Fruit fly (Drosophila melanogaster) whole organism, embryonic: ENCODE data around the gene ph-d.
A peak's percentile ranks its signal among the peaks of the same experiment; 100 is the strongest.

ENCODE experiments used
- Abd-B ChIP-seq: fragments of 200-800 bp; sonication (Bioruptor generic); optimal IDR thresholded peaks from 2 replicates; lab custom pipeline; 2018; ENCODE audit warnings: missing biosample characterization, mild to moderate bottlenecking, missing genetic modification characterization, moderate library complexity
- CG10209 ChIP-seq: fragments of 200-800 bp; sonication (Bioruptor generic); optimal IDR thresholded peaks from 3 replicates; lab custom pipeline; 2017; ENCODE audit warnings: missing biosample characterization, mild to moderate bottlenecking, missing genetic modification characterization, missing genetic modification reagents
- CG10267 ChIP-seq: fragments of 200-800 bp; sonication (Bioruptor generic); optimal IDR thresholded peaks from 2 replicates; lab custom pipeline; 2018; ENCODE audit warnings: missing biosample characterization, mild to moderate bottlenecking, missing genetic modification characterization, moderate library complexity
- CG11723 ChIP-seq: fragments of 200-800 bp; sonication (Bioruptor generic); optimal IDR thresholded peaks from 2 replicates; lab custom pipeline; 2017; ENCODE audit warnings: missing biosample characterization, mild to moderate bottlenecking, missing genetic modification characterization
- CG12071 ChIP-seq: fragments of 200-800 bp; sonication (Bioruptor generic); optimal IDR thresholded peaks from 3 replicates; lab custom pipeline; 2018; ENCODE audit warnings: missing biosample characterization, mild to moderate bottlenecking, missing genetic modification characterization
- CG12236 ChIP-seq: fragments of 200-800 bp; sonication (Bioruptor generic); optimal IDR thresholded peaks from 2 replicates; lab custom pipeline; 2016; ENCODE audit warnings: missing biosample characterization, missing genetic modification characterization
- CG16863 ChIP-seq: fragments of 200-800 bp; sonication (Bioruptor generic); optimal IDR thresholded peaks from 3 replicates; lab custom pipeline; 2016; ENCODE audit warnings: missing biosample characterization, missing genetic modification characterization
- CG17361 ChIP-seq: fragments of 200-800 bp; sonication (Bioruptor generic); IDR thresholded peaks from 3 replicates; pipeline ENCODE4 v1.3.6; 2022; ENCODE audit warnings: missing biosample characterization, missing genetic modification characterization
- CG17385 ChIP-seq: fragments of 200-800 bp; sonication (Bioruptor generic); optimal IDR thresholded peaks from 3 replicates; lab custom pipeline; 2018; ENCODE audit warnings: missing biosample characterization, mild to moderate bottlenecking, missing genetic modification characterization
- CG17568 ChIP-seq: fragments of 200-800 bp; sonication (Bioruptor generic); optimal IDR thresholded peaks from 2 replicates; lab custom pipeline; 2018; ENCODE audit warnings: missing biosample characterization, mild to moderate bottlenecking, missing genetic modification characterization, moderate library complexity
- CG33213 ChIP-seq: fragments of 200-800 bp; sonication (Bioruptor generic); optimal IDR thresholded peaks from 3 replicates; lab custom pipeline; 2016; ENCODE audit warnings: missing biosample characterization, missing genetic modification characterization
- CG3726 ChIP-seq: fragments of 200-800 bp; sonication (Bioruptor generic); IDR thresholded peaks from 3 replicates; pipeline ENCODE4, ENCODE4 v1.3.6; 2022; ENCODE audit warnings: missing biosample characterization, missing genetic modification characterization
- CG3995 ChIP-seq: fragments of 200-800 bp; sonication (Bioruptor generic); optimal IDR thresholded peaks from 3 replicates; lab custom pipeline; 2016; ENCODE audit warnings: missing biosample characterization, missing genetic modification characterization
- CG4328 ChIP-seq: fragments of 200-800 bp; sonication (Bioruptor generic); optimal IDR thresholded peaks from 3 replicates; lab custom pipeline; 2017; ENCODE audit warnings: missing biosample characterization, missing genetic modification reagents, missing genetic modification characterization
- CG4854 ChIP-seq: fragments of 200-800 bp; sonication (Bioruptor generic); optimal IDR thresholded peaks from 2 replicates; lab custom pipeline; 2016; ENCODE audit warnings: missing biosample characterization, missing genetic modification characterization, inconsistent platforms
- CG5953 ChIP-seq: fragments of 200-800 bp; sonication (Bioruptor generic); IDR thresholded peaks from 2 replicates; pipeline ENCODE4 v1.3.6; 2022; ENCODE audit warnings: missing biosample characterization, missing genetic modification characterization
- CG6654 ChIP-seq: fragments of 200-800 bp; sonication (Bioruptor generic); optimal IDR thresholded peaks from 2 replicates; lab custom pipeline; 2017; ENCODE audit warnings: missing biosample characterization, mild to moderate bottlenecking, missing genetic modification characterization
- CG8281 ChIP-seq: fragments of 200-800 bp; sonication (Bioruptor generic); optimal IDR thresholded peaks from 2 replicates; lab custom pipeline; 2018; ENCODE audit warnings: missing biosample characterization, mild to moderate bottlenecking, missing genetic modification characterization, moderate library complexity
- CG8290 ChIP-seq, 3 experiments: fragments of 200-800 bp; sonication (Bioruptor generic); optimal IDR thresholded peaks; 2 replicates each; lab custom pipeline; 2016 to 2019; ENCODE audit warnings: missing biosample characterization in 3 of 3, missing genetic modification characterization in 3 of 3, mild to moderate bottlenecking in 2 of 3, moderate library complexity in 1 of 3
- CHES-1-like ChIP-seq: fragments of 200-800 bp; sonication (Bioruptor generic); optimal IDR thresholded peaks from 2 replicates; lab custom pipeline; 2016; ENCODE audit warnings: missing biosample characterization, missing genetic modification characterization
- Deaf1 ChIP-seq: fragments of 200-800 bp; optimal IDR thresholded peaks from 3 replicates; lab custom pipeline; 2019; ENCODE audit warnings: missing biosample characterization, mild to moderate bottlenecking, missing genetic modification characterization, moderate library complexity
- Ets97D ChIP-seq: fragments of 200-800 bp; sonication (Bioruptor generic); optimal IDR thresholded peaks from 3 replicates; lab custom pipeline; 2016; ENCODE audit warnings: missing biosample characterization, missing genetic modification characterization
- Gsc ChIP-seq: fragments of 200-800 bp; sonication (Bioruptor generic); IDR thresholded peaks from 2 replicates; pipeline ENCODE4 v1.3.6; 2022; ENCODE audit warnings: missing biosample characterization, missing genetic modification characterization
- H15 ChIP-seq: fragments of 200-800 bp; sonication (Bioruptor generic); IDR thresholded peaks from 3 replicates; pipeline ENCODE4 v1.3.6; 2022; ENCODE audit warnings: missing biosample characterization, missing genetic modification characterization
- Jarid2 ChIP-seq: fragments of 200-800 bp; sonication (Bioruptor generic); optimal IDR thresholded peaks from 3 replicates; lab custom pipeline; 2017; ENCODE audit warnings: mild to moderate bottlenecking, missing biosample characterization, missing genetic modification reagents, missing genetic modification characterization
- Lpt ChIP-seq: fragments of >200 bp; optimal IDR thresholded peaks from 2 replicates; lab custom pipeline; 2018; ENCODE audit warnings: missing biosample characterization, missing genetic modification characterization
- Nf-YB ChIP-seq: fragments of 200-800 bp; sonication (Bioruptor generic); optimal IDR thresholded peaks from 3 replicates; lab custom pipeline; 2019; ENCODE audit warnings: missing biosample characterization, mild to moderate bottlenecking, missing genetic modification characterization, moderate library complexity
- Oaz ChIP-seq: fragments of 200-800 bp; sonication (Bioruptor generic); IDR thresholded peaks from 2 replicates; pipeline ENCODE4 v1.3.6; 2022; ENCODE audit warnings: missing biosample characterization, missing genetic modification characterization
- Side ChIP-seq: fragments of 200-800 bp; sonication (Bioruptor generic); optimal IDR thresholded peaks from 2 replicates; lab custom pipeline; 2016; ENCODE audit warnings: missing biosample characterization, missing genetic modification characterization
- Vsx1 ChIP-seq: fragments of 200-800 bp; sonication (Bioruptor generic); optimal IDR thresholded peaks from 2 replicates; lab custom pipeline; 2017; ENCODE audit warnings: missing biosample characterization, mild to moderate bottlenecking, missing genetic modification characterization, missing genetic modification reagents
- ac ChIP-seq: fragments of 200-800 bp; sonication (Bioruptor generic); optimal IDR thresholded peaks from 3 replicates; lab custom pipeline; 2017; ENCODE audit warnings: missing biosample characterization, mild to moderate bottlenecking, missing genetic modification characterization
- ap ChIP-seq: fragments of 200-800 bp; sonication (Bioruptor generic); IDR thresholded peaks from 2 replicates; pipeline ENCODE4 v1.3.6; 2022; ENCODE audit warnings: missing biosample characterization, missing genetic modification characterization
- dmrt99B ChIP-seq: fragments of 200-800 bp; sonication (Bioruptor generic); optimal IDR thresholded peaks from 2 replicates; lab custom pipeline; 2018; ENCODE audit warnings: missing biosample characterization, mild to moderate bottlenecking, missing genetic modification characterization, moderate library complexity
- en ChIP-seq: fragments of 200-800 bp; sonication (Bioruptor generic); optimal IDR thresholded peaks from 2 replicates; lab custom pipeline; 2016; ENCODE audit warnings: missing biosample characterization, missing genetic modification characterization
- ewg ChIP-seq: fragments of 200-800 bp; sonication (Bioruptor generic); optimal IDR thresholded peaks from 3 replicates; lab custom pipeline; 2017; ENCODE audit warnings: mild to moderate bottlenecking, missing biosample characterization, missing genetic modification reagents, missing genetic modification characterization
- grau ChIP-seq: fragments of 200-800 bp; optimal IDR thresholded peaks from 3 replicates; lab custom pipeline; 2019; ENCODE audit warnings: missing biosample characterization, mild to moderate bottlenecking, missing genetic modification characterization, moderate library complexity
- inv ChIP-seq: fragments of 200-800 bp; sonication (Bioruptor generic); IDR thresholded peaks from 2 replicates; pipeline ENCODE4 v1.3.6; 2022; ENCODE audit warnings: missing biosample characterization, missing genetic modification characterization; ENCODE audit not compliant: partially characterized antibody
- ken ChIP-seq: fragments of 200-800 bp; sonication (Bioruptor generic); IDR thresholded peaks from 3 replicates; pipeline ENCODE4 v1.3.6; 2022; ENCODE audit warnings: missing biosample characterization, missing genetic modification characterization
- kni ChIP-seq: fragments of 200-800 bp; sonication (Bioruptor generic); optimal IDR thresholded peaks from 3 replicates; lab custom pipeline; 2017; ENCODE audit warnings: mild to moderate bottlenecking, missing biosample characterization, missing genetic modification reagents, missing genetic modification characterization
- lilli ChIP-seq: fragments of 200-800 bp; sonication (Bioruptor generic); optimal IDR thresholded peaks from 3 replicates; lab custom pipeline; 2016; ENCODE audit warnings: missing biosample characterization, missing genetic modification characterization
- lmd ChIP-seq: fragments of 200-800 bp; sonication (Bioruptor generic); IDR thresholded peaks from 2 replicates; pipeline ENCODE4 v1.3.6; 2022; ENCODE audit warnings: missing biosample characterization, missing genetic modification characterization
- maf-S ChIP-seq: fragments of 200-800 bp; sonication (Bioruptor generic); optimal IDR thresholded peaks from 2 replicates; lab custom pipeline; 2016; ENCODE audit warnings: missing biosample characterization, missing genetic modification characterization
- nau ChIP-seq: fragments of 200-800 bp; sonication (Bioruptor generic); optimal IDR thresholded peaks from 3 replicates; lab custom pipeline; 2017; ENCODE audit warnings: missing biosample characterization, mild to moderate bottlenecking, missing genetic modification characterization, missing genetic modification reagents
- salm ChIP-seq: fragments of 200-800 bp; sonication (Bioruptor generic); optimal IDR thresholded peaks from 2 replicates; lab custom pipeline; 2018; ENCODE audit warnings: missing biosample characterization, mild to moderate bottlenecking, missing genetic modification characterization
- sima ChIP-seq: fragments of 200-800 bp; sonication (Bioruptor generic); optimal IDR thresholded peaks from 2 replicates; lab custom pipeline; 2016; ENCODE audit warnings: missing biosample characterization, missing genetic modification characterization
- tap ChIP-seq: fragments of 200-800 bp; optimal IDR thresholded peaks from 3 replicates; lab custom pipeline; 2019; ENCODE audit warnings: missing biosample characterization, mild to moderate bottlenecking, missing genetic modification characterization, moderate library complexity
- unpg ChIP-seq: fragments of 200-800 bp; sonication (Bioruptor generic); optimal IDR thresholded peaks from 3 replicates; lab custom pipeline; 2018; ENCODE audit warnings: missing biosample characterization, mild to moderate bottlenecking, missing genetic modification characterization, moderate library complexity
- wek ChIP-seq: fragments of 200-800 bp; sonication (Bioruptor generic); optimal IDR thresholded peaks from 3 replicates; lab custom pipeline; 2018; ENCODE audit warnings: missing biosample characterization, mild to moderate bottlenecking, missing genetic modification characterization, moderate library complexity
- z ChIP-seq: fragments of 200-800 bp; sonication (Bioruptor generic); IDR thresholded peaks from 3 replicates; pipeline ENCODE4 v1.3.6; 2022; ENCODE audit warnings: missing biosample characterization, missing genetic modification characterization
- zen ChIP-seq: fragments of 200-800 bp; sonication (Bioruptor generic); optimal IDR thresholded peaks from 3 replicates; lab custom pipeline; 2018; ENCODE audit warnings: missing biosample characterization, mild to moderate bottlenecking, missing genetic modification characterization, moderate library complexity
- zen2 ChIP-seq: fragments of 200-800 bp; sonication (Bioruptor generic); IDR thresholded peaks from 3 replicates; pipeline ENCODE4 v1.3.6; 2022; ENCODE audit warnings: missing biosample characterization, missing genetic modification characterization; ENCODE audit not compliant: partially characterized antibody

Gene ph-d

DNA sequence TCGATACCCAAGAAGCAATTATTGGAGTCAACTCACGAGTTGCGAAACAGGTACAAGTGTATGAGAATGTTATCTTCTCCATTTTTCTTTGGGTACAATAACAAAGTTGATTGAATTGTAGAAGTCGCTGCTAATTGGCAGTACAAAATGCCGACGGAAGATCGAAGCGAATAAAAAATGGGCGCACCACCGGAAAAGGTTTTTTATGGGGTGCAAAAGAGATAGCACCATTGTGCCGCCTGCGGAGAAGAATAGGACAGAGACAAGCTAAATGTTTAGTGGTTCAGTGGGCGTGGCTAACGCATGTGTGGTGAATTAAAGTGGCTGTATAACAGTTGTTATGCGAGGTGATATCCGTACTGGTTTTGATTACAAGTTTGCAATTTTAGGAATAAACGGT lies 17.4 kb upstream of the ph-d start (continued):
- TF ChIP-seq nau (no peak), lilli (no peak), CG8281 (tag; lab: Kevin White, UChicago) (no peak), maf-S (no peak), CG5953 (no peak), Abd-B (GFP tag; lab: Kevin White, UChicago) (peak; percentile 9), CG17568 (GFP tag; lab: Kevin White, UChicago) (no peak), CG6654 (no peak), Ets97D (GFP tag; lab: Kevin White, UChicago) (peak; percentile 79), Nf-YB (GFP tag; lab: Kevin White, UChicago) (peak; percentile 98), Deaf1 (tag; lab: Kevin White, UChicago) (peak; percentile 19), dmrt99B (tag; lab: Kevin White, UChicago) (no peak), grau (tag; lab: Kevin White, UChicago) (no peak), CG10209 (GFP tag; lab: Kevin White, UChicago) (no peak), CG33213 (GFP tag; lab: Kevin White, UChicago) (no peak), Oaz (GFP tag; lab: Robert Waterston, UW) (no peak), CG8290 (GFP tag; optimal IDR thresholded peaks at IDR 0.05; lab: Kevin White, UChicago) (no peak), CG8290 (tag; optimal IDR thresholded peaks at IDR 0.05; lab: Kevin White, UChicago) (peak in 1 of 2 experiments; percentile 15), zen (tag; lab: Kevin White, UChicago) (peak; percentile 10), inv (GFP tag; lab: Robert Waterston, UW) (no peak), CG3726 (GFP tag; lab: Robert Waterston, UW) (no peak), CHES-1-like (GFP tag; lab: Kevin White, UChicago) (no peak), ewg (GFP tag; lab: Kevin White, UChicago) (no peak), CG12071 (no peak), unpg (GFP tag; lab: Kevin White, UChicago) (no peak), H15 (GFP tag; lab: Robert Waterston, UW) (no peak), CG4328 (no peak), salm (tag; lab: Kevin White, UChicago) (no peak), CG17385 (GFP tag; lab: Kevin White, UChicago) (peak; percentile 1), Jarid2 (GFP tag; lab: Kevin White, UChicago) (peak; percentile 54), en (GFP tag; lab: Kevin White, UChicago) (no peak), Lpt (no peak), CG10267 (tag; lab: Kevin White, UChicago) (no peak), ap (GFP tag; lab: Robert Waterston, UW) (no peak), kni (GFP tag; lab: Kevin White, UChicago) (peak; percentile 33), z (GFP tag; lab: Robert Waterston, UW) (no peak), Side (no peak), lmd (GFP tag; lab: Robert Waterston, UW) (no peak), ac (no peak), wek (GFP tag; lab: Kevin White, UChicago) (no peak), tap (tag; lab: Kevin White, UChicago) (no peak), ken (GFP tag; lab: Robert Waterston, UW) (no peak), CG11723 (GFP tag; lab: Kevin White, UChicago) (no peak), CG4854 (GFP tag; lab: Kevin White, UChicago) (no peak), Gsc (GFP tag; lab: Robert Waterston, UW) (no peak), CG17361 (GFP tag; lab: Robert Waterston, UW) (no peak), zen2 (GFP tag; lab: Robert Waterston, UW) (no peak), sima (GFP tag; lab: Kevin White, UChicago) (no peak), CG16863 (GFP tag; lab: Kevin White, UChicago) (no peak), Vsx1 (peak; percentile 8), CG12236 (no peak), CG3995 (GFP tag; lab: Kevin White, UChicago) (no peak)
